Fruit fly (Drosophila melanogaster) whole organism: ENCODE measurements around the gene Tg.

Source experiments
- CG8478 ChIP-seq: fragments of >200 bp; optimal IDR thresholded peaks from 2 replicates; lab custom pipeline; 2018; ENCODE audit warnings: inconsistent platforms
- Dll ChIP-seq: fragments of >200 bp; optimal IDR thresholded peaks from 2 replicates; lab custom pipeline; 2017
- EcR ChIP-seq, 2 experiments: fragments of >200 bp; optimal IDR thresholded peaks; 2 replicates each; lab custom pipeline; 2017; ENCODE audit warnings: missing biosample characterization in 2 of 2, missing genetic modification characterization in 2 of 2, missing genetic modification reagents in 2 of 2
- pan ChIP-seq: fragments of >200 bp; optimal IDR thresholded peaks from 2 replicates; lab custom pipeline; 2017
- psq ChIP-seq: fragments of >200 bp; optimal IDR thresholded peaks from 2 replicates; lab custom pipeline; 2017
- usp ChIP-seq: fragments of >200 bp; optimal IDR thresholded peaks from 2 replicates; lab custom pipeline; 2017; ENCODE audit warnings: missing biosample characterization, missing genetic modification characterization, mixed read lengths

Tg gene

DNA sequence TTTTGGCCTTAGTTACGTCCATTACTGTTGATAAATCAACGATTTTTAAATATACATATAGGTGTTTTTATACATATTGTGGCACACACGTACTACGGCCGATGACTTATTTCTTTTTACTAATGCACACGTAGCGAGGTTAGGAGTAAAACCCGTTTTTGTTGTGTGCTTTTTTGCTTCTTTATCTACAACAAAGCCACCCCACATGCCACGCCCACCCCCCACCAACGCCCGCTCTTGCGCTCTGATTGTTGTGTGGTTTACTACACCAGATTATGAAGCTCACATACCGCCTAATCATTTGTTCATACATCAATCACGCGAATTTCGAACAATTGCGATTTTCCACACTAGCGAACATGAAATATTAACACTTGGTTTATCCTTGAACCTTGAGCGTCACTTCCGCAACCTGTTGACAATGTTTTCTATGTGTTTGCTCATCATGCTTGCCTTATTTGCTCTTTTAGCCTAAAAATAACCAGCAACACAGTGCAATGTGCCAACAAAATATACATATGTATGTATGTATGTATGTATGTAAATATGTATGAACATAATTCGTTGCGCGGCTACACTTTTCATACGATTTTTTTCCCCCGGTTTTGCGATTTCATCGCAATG lies 18.0 kb upstream of the Tg start:
- TF ChIP-seq EcR (GFP tag; optimal IDR thresholded peaks at IDR 0.05; lab: Kevin White, UChicago): no peak

dm6 chr2L:7993984-7994854 lies 17.0 kb upstream of the Tg start, which contains the start of gene pes:
TSS of gene pes (minus strand) at chr2L:7994184.
- TF ChIP-seq usp (GFP tag; lab: Kevin White, UChicago) (no peak), psq (lab: Kevin White, UChicago) (no peak), pan (lab: Kevin White, UChicago) (no peak), CG8478 (lab: Kevin White, UChicago) (no peak), EcR (GFP tag; optimal IDR thresholded peaks at IDR 0.05; lab: Kevin White, UChicago) (no peak), Dll (no peak)

DNA sequence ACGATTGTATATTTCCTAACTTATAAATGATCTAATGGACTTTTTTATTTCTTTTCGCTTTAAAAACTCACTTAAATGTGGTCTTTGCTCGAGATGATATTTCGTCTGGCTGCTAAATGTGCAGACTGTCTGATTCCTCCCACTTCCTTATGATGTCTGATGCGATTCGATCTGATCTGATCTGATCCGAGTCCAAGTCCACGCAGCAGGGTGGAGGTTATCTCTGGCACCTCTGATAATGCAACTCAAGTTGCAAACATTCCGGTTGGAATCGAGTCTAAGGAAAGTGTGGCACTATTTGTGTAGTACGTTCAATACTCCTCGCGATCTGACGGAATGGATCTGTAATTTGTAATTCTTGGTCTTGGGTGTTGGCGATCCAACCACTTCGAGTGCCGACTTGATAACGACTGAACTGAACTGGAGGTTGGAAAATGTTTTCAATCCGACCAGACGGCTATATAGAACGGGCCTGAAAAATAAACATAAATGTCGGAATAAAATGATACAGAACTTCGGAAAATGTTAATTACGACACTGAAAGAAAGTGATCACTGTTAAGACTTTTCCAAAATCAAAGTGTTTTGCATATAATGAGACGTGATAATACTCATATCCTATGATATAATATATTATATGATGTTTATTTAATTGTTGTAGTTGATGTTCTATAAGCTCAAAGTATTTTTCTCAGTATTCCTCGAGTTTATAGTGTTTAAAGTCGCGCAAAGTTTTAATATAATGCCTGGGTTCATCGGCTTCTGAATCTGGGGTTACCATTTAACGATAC lies 13.7 kb upstream of the Tg start:
- TF ChIP-seq pan (lab: Kevin White, UChicago) (no peak), EcR (GFP tag; optimal IDR thresholded peaks at IDR 0.05; lab: Kevin White, UChicago) (no peak), psq (lab: Kevin White, UChicago) (no peak), Dll (no peak), usp (GFP tag; lab: Kevin White, UChicago) (no peak), CG8478 (lab: Kevin White, UChicago) (no peak)

- TF ChIP-seq usp (GFP tag; lab: Kevin White, UChicago): no peak
- no peak for TF ChIP-seq pan (lab: Kevin White, UChicago)
- TF ChIP-seq CG8478 (lab: Kevin White, UChicago): no peak
- TF ChIP-seq Dll: no peak
- no peak for TF ChIP-seq psq (lab: Kevin White, UChicago)
Measured at dm6 chr2L:7998080-7998457, 13.1 kb upstream of the Tg start, which contains the start of gene CG7227. TSS of gene CG7227 (minus strand) at chr2L:7998151.

dm6 chr2L:7998655-7999054 lies 12.6 kb upstream of the Tg start, which contains the start of gene Sirup:
TSS of gene Sirup (plus strand) at chr2L:7998869.
- TF ChIP-seq pan (lab: Kevin White, UChicago): no peak
- TF ChIP-seq CG8478 (lab: Kevin White, UChicago): no peak

DNA sequence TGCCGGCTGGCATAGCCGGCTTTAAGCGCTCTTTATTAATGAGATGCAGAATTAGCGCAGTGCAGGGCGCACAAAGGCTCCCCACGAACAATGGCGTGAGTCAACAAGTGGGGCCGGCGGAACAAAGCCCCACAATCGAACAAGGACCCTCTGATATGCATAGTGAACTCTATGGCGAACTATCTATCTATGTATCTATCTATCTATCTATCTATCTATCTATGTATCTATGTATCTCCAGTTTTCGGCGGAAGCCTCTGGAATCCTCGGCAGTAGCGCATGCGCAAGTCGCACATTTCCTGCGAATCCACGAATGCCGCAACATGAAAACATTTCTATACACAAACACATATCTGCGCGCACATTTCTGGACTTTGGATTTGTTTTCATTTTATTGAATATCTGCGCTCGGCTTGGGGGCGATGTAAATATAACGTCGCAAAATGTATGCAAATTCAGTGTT lies 10.6 kb upstream of the Tg start:
- TF ChIP-seq EcR (GFP tag; optimal IDR thresholded peaks at IDR 0.05; lab: Kevin White, UChicago) (no peak), usp (GFP tag; lab: Kevin White, UChicago) (no peak), psq (lab: Kevin White, UChicago) (no peak), CG8478 (lab: Kevin White, UChicago) (no peak), pan (lab: Kevin White, UChicago) (no peak), Dll (no peak)

DNA sequence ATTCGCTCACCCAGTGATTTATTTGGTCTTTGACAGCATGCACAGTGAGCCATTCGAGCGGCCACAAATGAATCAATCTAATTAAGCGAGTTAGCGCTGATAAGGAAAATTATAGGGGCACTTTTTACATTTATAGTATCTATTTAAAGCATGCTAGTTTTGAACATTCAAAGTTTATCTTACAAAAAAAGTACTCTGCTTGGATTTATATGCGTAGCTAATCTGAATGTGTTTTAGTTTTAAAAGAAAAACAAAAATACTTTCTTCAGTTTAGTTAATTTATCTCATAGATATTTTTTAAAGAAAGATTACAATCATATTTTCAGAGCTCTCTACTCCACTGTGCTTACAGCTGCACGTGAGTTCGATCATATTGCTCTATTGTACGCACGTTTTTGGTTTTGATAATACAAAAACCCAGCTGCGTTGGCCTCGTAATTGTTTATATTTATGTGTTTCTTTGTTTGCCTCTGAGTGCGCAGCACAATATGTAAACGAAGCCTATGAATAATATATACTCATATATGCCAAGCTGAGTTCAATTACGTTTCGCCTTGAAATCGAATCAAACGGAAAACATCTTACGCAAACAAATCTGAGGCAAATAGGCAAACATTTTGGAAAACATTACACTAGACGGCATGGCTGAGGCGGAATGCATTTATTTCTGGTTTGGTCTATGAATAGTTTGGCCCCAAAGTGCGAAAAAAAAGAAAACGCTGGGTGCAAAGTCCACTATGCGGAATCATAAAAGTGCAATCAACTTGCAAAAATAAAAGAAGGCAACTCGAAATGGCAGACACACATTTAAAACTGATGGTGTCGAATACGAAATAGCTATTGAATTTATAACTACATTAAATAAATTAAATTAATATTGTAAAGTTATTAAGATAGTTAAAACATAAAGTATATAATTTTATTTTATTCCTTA lies 9.2 kb upstream of the Tg start:
- TF ChIP-seq psq (lab: Kevin White, UChicago): no peak
- TF ChIP-seq CG8478 (lab: Kevin White, UChicago): no peak
- TF ChIP-seq Dll: no peak
- TF ChIP-seq usp (GFP tag; lab: Kevin White, UChicago): no peak
- peak; percentile 41 for TF ChIP-seq pan (lab: Kevin White, UChicago)
- peak in 1 of 2 experiments; percentile 13 for TF ChIP-seq EcR (GFP tag; optimal IDR thresholded peaks at IDR 0.05; lab: Kevin White, UChicago)

- TF ChIP-seq usp (GFP tag; lab: Kevin White, UChicago): no peak
- no peak for TF ChIP-seq EcR (GFP tag; optimal IDR thresholded peaks at IDR 0.05; lab: Kevin White, UChicago)
- TF ChIP-seq Dll: no peak
- no peak for TF ChIP-seq CG8478 (lab: Kevin White, UChicago)
- no peak for TF ChIP-seq psq (lab: Kevin White, UChicago)
- no peak for TF ChIP-seq pan (lab: Kevin White, UChicago)
Measured at dm6 chr2L:8004072-8004471, 7.1 kb upstream of the Tg start, which contains the start of gene Wwox. TSS of gene Wwox (minus strand) at chr2L:8004286.

DNA sequence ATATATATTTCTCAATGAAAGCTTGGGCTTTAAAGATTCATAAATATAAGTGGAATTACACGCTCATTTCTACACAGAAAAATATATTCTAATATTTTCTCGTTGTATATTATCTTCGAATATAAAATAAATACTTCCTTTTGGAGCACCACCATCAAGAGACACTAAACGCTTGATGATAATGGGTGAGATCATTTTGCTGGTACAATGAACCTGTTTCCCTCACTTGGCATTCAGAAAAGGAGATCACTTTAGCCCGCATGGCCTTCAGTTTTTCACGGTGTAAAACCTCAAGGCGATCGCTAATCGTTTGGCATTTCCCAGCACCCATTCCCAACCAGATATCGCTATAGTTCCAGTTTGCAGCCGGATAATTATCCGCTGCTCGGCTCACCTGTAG lies 5.2 kb upstream of the Tg start:
- TF ChIP-seq Dll (no peak), usp (GFP tag; lab: Kevin White, UChicago) (no peak), CG8478 (lab: Kevin White, UChicago) (no peak), pan (lab: Kevin White, UChicago) (no peak), EcR (GFP tag; optimal IDR thresholded peaks at IDR 0.05; lab: Kevin White, UChicago) (no peak), psq (lab: Kevin White, UChicago) (no peak)

DNA sequence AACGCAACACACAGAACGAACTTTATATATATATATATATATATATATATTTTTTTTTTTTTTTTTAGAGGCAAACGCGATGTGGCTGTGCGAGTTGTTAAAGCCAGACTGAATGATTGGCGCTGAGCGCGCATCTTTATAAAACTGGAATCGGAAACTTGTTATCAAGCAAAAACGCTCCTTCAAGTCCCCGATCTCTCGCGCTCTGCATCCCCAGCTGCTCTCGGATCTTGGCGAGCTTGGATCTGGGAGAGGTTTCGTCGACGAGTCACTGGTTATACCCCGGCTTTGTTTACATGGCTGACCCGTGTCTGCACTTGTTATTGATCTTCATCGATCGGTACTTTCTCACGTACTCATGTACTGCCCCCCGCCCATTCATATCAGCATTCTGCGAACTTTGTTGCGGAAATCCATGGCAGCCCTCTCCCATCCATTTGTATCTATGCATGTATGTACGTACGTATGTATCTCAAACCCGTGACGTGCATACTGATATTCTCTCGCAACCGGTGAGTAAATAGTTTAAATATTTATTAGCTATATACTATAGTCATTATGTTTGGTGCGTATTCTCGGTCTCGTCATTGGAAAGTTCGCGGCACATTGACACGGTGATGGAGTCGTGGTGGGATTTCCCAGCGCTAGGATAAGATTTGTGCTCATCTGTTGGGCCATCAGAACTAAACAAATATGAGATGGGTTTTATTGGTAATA lies 3.9 kb upstream of the Tg start, which contains the start of gene Spn28Dc:
Gene Spn28Dc, minus strand, starts transcription at position 51 of the 717 bp plus-strand sequence.
- TF ChIP-seq usp (GFP tag; lab: Kevin White, UChicago): no peak
